Worm (Caenorhabditis elegans) whole organism, L4 larva: Measurements from ENCODE around the gene T12A7.6.

Experiments used
- mdl-1 ChIP-seq, 2 experiments: fragments of 150-350 bp in 1 of 2; sonication (generic microtip) in 1 of 2; optimal IDR thresholded peaks; 2 replicates each; lab custom pipeline; 2014 to 2017; ENCODE audit warnings: missing biosample characterization in 2 of 2, missing genetic modification characterization in 2 of 2
- nhr-237 ChIP-seq: sonication (generic microtip); optimal IDR thresholded peaks from 2 replicates; lab custom pipeline; 2017; ENCODE audit warnings: missing biosample characterization, missing genetic modification characterization
- nhr-42 ChIP-seq: fragments of 200-800 bp; sonication (Bioruptor generic); IDR thresholded peaks from 2 replicates; pipeline ENCODE4 v1.3.6; 2022; ENCODE audit warnings: missing genetic modification characterization, missing compliant biosample characterization
- skn-1 ChIP-seq: fragments of 150-350 bp; optimal IDR thresholded peaks from 2 replicates; lab custom pipeline; 2014; ENCODE audit warnings: missing biosample characterization, missing genetic modification characterization

DNA sequence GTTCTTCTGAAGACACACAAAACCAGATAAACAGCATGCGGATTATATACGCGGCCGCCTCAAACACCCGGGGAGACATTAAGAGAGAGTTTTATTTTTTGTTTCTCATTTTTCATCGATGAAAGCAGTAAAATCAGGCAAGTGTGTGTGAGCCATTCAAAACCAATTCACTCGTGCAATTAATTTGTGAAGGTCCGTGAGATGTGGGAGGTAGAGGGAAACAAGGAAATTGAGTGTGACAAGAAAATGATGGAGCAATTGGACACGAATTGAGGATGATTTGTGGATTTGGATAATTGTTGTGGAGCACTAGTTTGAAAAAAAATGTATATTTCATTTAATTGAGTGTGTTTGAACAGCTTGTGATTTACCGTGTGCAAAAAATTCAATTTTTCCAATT is 38.8 kb downstream of the T12A7.6 start:
- TF ChIP-seq nhr-42 (GFP tag; lab: Robert Waterston, UW) (no peak), mdl-1 (tag; optimal IDR thresholded peaks at IDR 0.05; lab: Kevin White, UChicago) (no peak), nhr-237 (no peak), skn-1 (tag; lab: Kevin White, UChicago) (no peak)
